Worm (Caenorhabditis elegans): ENCODE measurements around the gene F46B6.12.
A peak's percentile ranks its signal among the peaks of the same experiment; 100 is the strongest.

The F46B6.12 gene

DNA sequence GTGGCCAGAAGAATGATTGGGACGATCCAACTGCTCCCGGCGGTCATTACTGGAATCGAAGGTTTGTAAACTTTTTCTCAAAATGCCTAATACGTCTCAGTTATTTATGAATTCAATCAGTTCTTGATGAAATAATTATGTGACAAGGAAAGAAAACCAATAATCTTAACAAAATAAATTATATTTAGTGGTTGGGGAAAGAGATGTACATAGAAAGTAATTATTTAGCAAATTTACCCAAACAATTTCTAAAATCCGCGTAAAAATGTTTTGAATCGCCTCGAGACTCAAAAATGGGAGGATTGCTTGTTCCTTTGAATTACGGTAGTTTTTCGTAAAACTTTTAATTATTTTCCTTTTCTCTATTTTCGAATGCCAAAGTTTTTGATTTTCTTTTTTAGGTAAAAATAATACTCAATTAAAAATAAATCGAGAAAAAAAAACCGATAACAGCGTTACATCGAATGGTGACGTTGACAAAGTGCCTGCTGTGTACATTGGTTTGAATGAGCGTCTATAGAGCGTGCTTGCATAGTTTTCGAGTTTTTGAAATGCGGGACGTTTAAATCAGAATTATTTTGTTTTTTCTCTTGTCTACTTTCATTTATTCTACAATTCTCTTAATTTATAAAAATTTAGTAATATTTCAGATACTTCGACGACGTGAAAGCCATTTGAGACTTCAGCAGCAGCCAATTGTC is 46.0 kb downstream of the F46B6.12 start, which contains the start of the genes aagr-3 and drap-1 (continued):
- no peak for TF ChIP-seq mxl-2 (GFP tag; conservative IDR thresholded peaks at IDR 0.05)

- TF ChIP-seq egl-43 (GFP tag; IDR thresholded peaks at IDR 0.05) (no peak), hlh-30 (tag; optimal IDR thresholded peaks at IDR 0.05; ENCODE audit: insufficient read depth) (peak; percentile 17), mes-2 (tag; optimal IDR thresholded peaks at IDR 0.05; ENCODE audit: poor library complexity, severe bottlenecking) (no peak), aha-1 (tag) (peak; percentile 38), nhr-28 (tag; optimal IDR thresholded peaks at IDR 0.05) (peak; percentile 29), mdl-1 (tag; optimal IDR thresholded peaks at IDR 0.05) (no peak), dmd-6 (GFP tag; IDR thresholded peaks at IDR 0.05) (peak; percentile 30; the same call in 1 of the 2 replicates), hlh-11 (tag; optimal IDR thresholded peaks at IDR 0.05) (peak; percentile 44), dve-1 (tag; optimal IDR thresholded peaks at IDR 0.05; ENCODE audit: insufficient read depth) (peak; percentile 32), pqm-1 (tag; optimal IDR thresholded peaks at IDR 0.05) (peak; percentile 65), lsy-2 (tag; optimal IDR thresholded peaks at IDR 0.05) (no peak), daf-16 (GFP tag; optimal IDR thresholded peaks at IDR 0.05) (no peak), daf-16 (tag; optimal IDR thresholded peaks at IDR 0.05) (peak; percentile 55)
Measured at ce11 chrV:9725719-9726118, 49.9 kb downstream of the F46B6.12 start.
